Worm (Caenorhabditis elegans) whole organism, midembryonic: Measurements from ENCODE around the gene tbc-2.

Source experiments
- ref-1 ChIP-seq: fragments of 200-800 bp; sonication (Bioruptor generic); conservative IDR thresholded peaks from 2 replicates; pipeline ENCODE4 v1.3.6; 2022; ENCODE audit warnings: missing genetic modification reagents, missing genetic modification characterization, missing compliant biosample characterization
- tab-1 ChIP-seq: fragments of 200-800 bp; sonication (Bioruptor generic); IDR thresholded peaks from 2 replicates; pipeline ENCODE4 v1.3.6; 2022; ENCODE audit warnings: missing genetic modification characterization, missing compliant biosample characterization

- no peak for TF ChIP-seq tab-1
- TF ChIP-seq ref-1: no peak
These were observed 33.0 kb downstream of the tbc-2 start, which contains the start of gene acdh-8 for ce11 chrII:5794195-5794594.
